Worm (Caenorhabditis elegans): ENCODE results near the gene mdmh-35.

The mdmh-35 gene

ce11 chrII:7877744-7878468, 22.4 kb upstream of the mdmh-35 start, which contains the start of gene T01H3.2:
T01H3.2 (minus strand) TSS chrII:7877994.
- TF ChIP-seq dao-5 (tag; optimal IDR thresholded peaks at IDR 0.05): no peak
- TF ChIP-seq W03F9.2 (tag; optimal IDR thresholded peaks at IDR 0.05): no peak
- TF ChIP-seq him-1 (tag; optimal IDR thresholded peaks at IDR 0.05): no peak

ce11 chrII:7873843-7874372, 18.4 kb upstream of the mdmh-35 start, which contains the start of gene T01H3.3:
T01H3.3 (minus strand) TSS chrII:7873893.
- TF ChIP-seq dao-5 (tag; optimal IDR thresholded peaks at IDR 0.05): no peak
- no peak for TF ChIP-seq him-1 (tag; optimal IDR thresholded peaks at IDR 0.05)
- TF ChIP-seq W03F9.2 (tag; optimal IDR thresholded peaks at IDR 0.05): peak; percentile 20

ce11 chrII:7870632-7871031, 15.1 kb upstream of the mdmh-35 start:
- TF ChIP-seq dao-5 (tag; optimal IDR thresholded peaks at IDR 0.05) (no peak), W03F9.2 (tag; optimal IDR thresholded peaks at IDR 0.05) (peak; percentile 3)

- no peak for TF ChIP-seq him-1 (tag; optimal IDR thresholded peaks at IDR 0.05)
- no peak for TF ChIP-seq W03F9.2 (tag; optimal IDR thresholded peaks at IDR 0.05)
- TF ChIP-seq dao-5 (tag; optimal IDR thresholded peaks at IDR 0.05): no peak
These were observed 14.5 kb upstream of the mdmh-35 start, which contains the start of gene ztf-17 for ce11 chrII:7870062-7870461. ztf-17 (minus strand) TSS chrII:7870162.

ce11 chrII:7866081-7866480, 10.6 kb upstream of the mdmh-35 start:
- no peak for TF ChIP-seq dao-5 (tag; optimal IDR thresholded peaks at IDR 0.05)
- no peak for TF ChIP-seq W03F9.2 (tag; optimal IDR thresholded peaks at IDR 0.05)
- TF ChIP-seq him-1 (tag; optimal IDR thresholded peaks at IDR 0.05): no peak

ce11 chrII:7864892-7865291, 9.4 kb upstream of the mdmh-35 start:
- TF ChIP-seq him-1 (tag; optimal IDR thresholded peaks at IDR 0.05): no peak
- TF ChIP-seq W03F9.2 (tag; optimal IDR thresholded peaks at IDR 0.05): no peak
- TF ChIP-seq dao-5 (tag; optimal IDR thresholded peaks at IDR 0.05): no peak

ce11 chrII:7864207-7864606, 8.7 kb upstream of the mdmh-35 start, which contains the start of gene ostb-1:
ostb-1 (plus strand) TSS chrII:7864507.
- no peak for TF ChIP-seq W03F9.2 (tag; optimal IDR thresholded peaks at IDR 0.05)
- TF ChIP-seq him-1 (tag; optimal IDR thresholded peaks at IDR 0.05): no peak
- no peak for TF ChIP-seq dao-5 (tag; optimal IDR thresholded peaks at IDR 0.05)

ce11 chrII:7863480-7864125, 8.1 kb upstream of the mdmh-35 start:
- TF ChIP-seq dao-5 (tag; optimal IDR thresholded peaks at IDR 0.05) (no peak), W03F9.2 (tag; optimal IDR thresholded peaks at IDR 0.05) (no peak), him-1 (tag; optimal IDR thresholded peaks at IDR 0.05) (no peak)

ce11 chrII:7860221-7860928, 4.9 kb upstream of the mdmh-35 start, which contains the start of gene lin-5:
lin-5 (plus strand) TSS chrII:7860574.
- TF ChIP-seq W03F9.2 (tag; optimal IDR thresholded peaks at IDR 0.05): peak; percentile 68
- TF ChIP-seq dao-5 (tag; optimal IDR thresholded peaks at IDR 0.05): no peak
- no peak for TF ChIP-seq him-1 (tag; optimal IDR thresholded peaks at IDR 0.05)

- TF ChIP-seq dao-5 (tag; optimal IDR thresholded peaks at IDR 0.05): no peak
- TF ChIP-seq him-1 (tag; optimal IDR thresholded peaks at IDR 0.05): no peak
These were observed 2.6 kb upstream of the mdmh-35 start, which contains the start of gene sds-22 for ce11 chrII:7858101-7858500. sds-22 (plus strand) TSS chrII:7858401.

ce11 chrII:7857485-7858010, 2.0 kb upstream of the mdmh-35 start, which contains the start of the genes cec-3 and T09A5.15:
cec-3 (minus strand) TSS chrII:7857600.
T09A5.15 (plus strand) TSS chrII:7857960.
- TF ChIP-seq dao-5 (tag; optimal IDR thresholded peaks at IDR 0.05): no peak
- TF ChIP-seq him-1 (tag; optimal IDR thresholded peaks at IDR 0.05): no peak
- TF ChIP-seq W03F9.2 (tag; optimal IDR thresholded peaks at IDR 0.05): peak; percentile 4

ce11 chrII:7854942-7855341, 577 bp downstream of the mdmh-35 start, which contains the start of gene mdt-10:
mdt-10 (minus strand) TSS chrII:7855042.
- TF ChIP-seq W03F9.2 (tag; optimal IDR thresholded peaks at IDR 0.05) (no peak), him-1 (tag; optimal IDR thresholded peaks at IDR 0.05) (no peak), dao-5 (tag; optimal IDR thresholded peaks at IDR 0.05) (no peak)

ce11 chrII:7853679-7854078, 1.8 kb downstream of the mdmh-35 start, which contains the start of gene T09A5.5:
T09A5.5 (minus strand) TSS chrII:7853779.
- TF ChIP-seq him-1 (tag; optimal IDR thresholded peaks at IDR 0.05) (no peak), W03F9.2 (tag; optimal IDR thresholded peaks at IDR 0.05) (no peak)
